Worm (Caenorhabditis elegans): Measurements from ENCODE around the gene R155.3.

DNA sequence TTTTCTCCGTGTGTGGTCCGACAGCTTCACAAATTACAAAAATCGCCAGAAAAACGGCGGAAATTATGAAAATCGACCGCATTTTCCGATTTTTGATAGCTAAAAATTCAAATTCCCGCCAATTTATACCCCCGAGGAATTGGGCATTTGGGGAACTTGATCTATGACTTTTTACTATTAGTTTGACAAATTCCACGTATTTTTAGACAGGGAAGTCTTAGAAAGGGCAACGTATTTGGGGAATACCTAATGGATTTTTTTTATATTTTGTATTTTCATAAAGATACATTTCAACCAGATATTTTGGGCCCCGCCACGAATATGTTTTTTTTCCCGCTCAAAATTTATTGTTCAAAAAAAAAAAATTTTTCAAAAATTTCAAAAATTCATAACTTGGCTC is 8.3 kb upstream of the R155.3 start, which contains the start of gene Y39A3B.7:
- TF ChIP-seq lsy-2 (tag; optimal IDR thresholded peaks at IDR 0.05) (no peak), zag-1 (tag; optimal IDR thresholded peaks at IDR 0.05) (no peak), nhr-12 (tag; optimal IDR thresholded peaks at IDR 0.05) (no peak), unc-39 (tag; optimal IDR thresholded peaks at IDR 0.05) (no peak), nhr-237 (tag; optimal IDR thresholded peaks at IDR 0.05) (no peak), aly-2 (tag; optimal IDR thresholded peaks at IDR 0.05) (no peak), F13H6.1 (tag; optimal IDR thresholded peaks at IDR 0.05) (no peak), unc-62 (GFP tag; optimal IDR thresholded peaks at IDR 0.05) (no peak), sma-9 (GFP tag; optimal IDR thresholded peaks at IDR 0.05) (no peak), sma-9 (tag; optimal IDR thresholded peaks at IDR 0.05) (no peak), alr-1 (tag; optimal IDR thresholded peaks at IDR 0.05) (no peak), ztf-11 (tag; optimal IDR thresholded peaks at IDR 0.05) (no peak), mdl-1 (tag; optimal IDR thresholded peaks at IDR 0.05) (no peak), lin-13 (GFP tag; optimal IDR thresholded peaks at IDR 0.05) (no peak), sem-4 (tag; optimal IDR thresholded peaks at IDR 0.05) (no peak)

Data from whole organism, L2 larva.